Fruit fly (Drosophila melanogaster): ENCODE results near the gene Ucp4C.

- TF ChIP-seq h (optimal IDR thresholded peaks at IDR 0.05) (no peak), ttk (optimal IDR thresholded peaks at IDR 0.05) (no peak), Sin3A (optimal IDR thresholded peaks at IDR 0.05) (no peak), insv (optimal IDR thresholded peaks at IDR 0.05) (no peak), Myc (optimal IDR thresholded peaks at IDR 0.05) (no peak), psq (optimal IDR thresholded peaks at IDR 0.05) (no peak)
Observed at dm6 chr2L:5977729-5978078, 9.3 kb downstream of the Ucp4C start.

Data from Kc167 (cell line).